Fruit fly (Drosophila melanogaster) whole organism, embryonic: ENCODE results near the gene lqfR.

ENCODE experiments used
- Adf1 ChIP-seq: fragments of 200-800 bp; sonication (Bioruptor generic); IDR thresholded peaks from 2 replicates; pipeline ENCODE4 v1.3.6; 2022; ENCODE audit warnings: missing biosample characterization, missing genetic modification characterization
- Asciz ChIP-seq: fragments of 200-800 bp; sonication (Bioruptor generic); optimal IDR thresholded peaks from 2 replicates; lab custom pipeline; 2017; ENCODE audit warnings: missing biosample characterization, mild to moderate bottlenecking, missing genetic modification characterization, missing genetic modification reagents
- BEAF-32 ChIP-seq: fragments of 200-800 bp; sonication (Bioruptor generic); optimal IDR thresholded peaks from 3 replicates; lab custom pipeline; 2017; ENCODE audit warnings: missing biosample characterization, missing genetic modification characterization, mild to moderate bottlenecking, moderate library complexity, missing genetic modification reagents
- BtbVII ChIP-seq: fragments of 200-800 bp; sonication (Bioruptor generic); optimal IDR thresholded peaks from 3 replicates; lab custom pipeline; 2017; ENCODE audit warnings: missing biosample characterization, mild to moderate bottlenecking, missing genetic modification characterization
- CG1024 ChIP-seq: fragments of 200-800 bp; sonication (Bioruptor generic); IDR thresholded peaks from 2 replicates; pipeline ENCODE4 v1.3.6; 2022; ENCODE audit warnings: missing biosample characterization, missing genetic modification characterization
- CG10274 ChIP-seq: fragments of 200-800 bp; sonication (Bioruptor generic); optimal IDR thresholded peaks from 3 replicates; lab custom pipeline; 2017; ENCODE audit warnings: missing biosample characterization, mild to moderate bottlenecking, missing genetic modification characterization
- CG11398 ChIP-seq: fragments of 200-800 bp; sonication (Bioruptor generic); optimal IDR thresholded peaks from 2 replicates; lab custom pipeline; 2016; ENCODE audit warnings: missing biosample characterization, missing genetic modification characterization
- CG12155 ChIP-seq: fragments of 200-800 bp; sonication (Bioruptor generic); optimal IDR thresholded peaks from 3 replicates; lab custom pipeline; 2016; ENCODE audit warnings: missing biosample characterization, missing genetic modification characterization
- CG18599 ChIP-seq: fragments of 200-800 bp; sonication (Bioruptor generic); optimal IDR thresholded peaks from 3 replicates; lab custom pipeline; 2017; ENCODE audit warnings: missing biosample characterization, missing genetic modification characterization, mild to moderate bottlenecking, moderate library complexity, missing genetic modification reagents
- CG4424 ChIP-seq: fragments of 200-800 bp; sonication (Bioruptor generic); optimal IDR thresholded peaks from 3 replicates; lab custom pipeline; 2016; ENCODE audit warnings: missing biosample characterization, missing genetic modification characterization
- CG6175 ChIP-seq: fragments of 200-800 bp; sonication (Bioruptor generic); IDR thresholded peaks from 3 replicates; pipeline ENCODE4 v1.3.6; 2022; ENCODE audit warnings: missing biosample characterization, missing genetic modification characterization
- CG6813 ChIP-seq: fragments of 200-800 bp; sonication (Bioruptor generic); optimal IDR thresholded peaks from 2 replicates; lab custom pipeline; 2017; ENCODE audit warnings: missing biosample characterization, missing genetic modification characterization, mild to moderate bottlenecking, moderate library complexity, missing genetic modification reagents
- CG8924 ChIP-seq: fragments of 200-800 bp; optimal IDR thresholded peaks from 3 replicates; lab custom pipeline; 2019; ENCODE audit warnings: missing biosample characterization, mild to moderate bottlenecking, missing genetic modification characterization, moderate library complexity
- CG9797 ChIP-seq: fragments of 200-800 bp; sonication (Bioruptor generic); optimal IDR thresholded peaks from 3 replicates; lab custom pipeline; 2018; ENCODE audit warnings: missing biosample characterization, mild to moderate bottlenecking, missing genetic modification characterization
- CG9932 ChIP-seq: fragments of 200-800 bp; sonication (Bioruptor generic); IDR thresholded peaks from 2 replicates; pipeline ENCODE4 v1.3.6; 2022; ENCODE audit warnings: missing biosample characterization, missing genetic modification characterization
- Chrac-16 ChIP-seq: fragments of 200-800 bp; sonication (Bioruptor generic); optimal IDR thresholded peaks from 3 replicates; lab custom pipeline; 2016; ENCODE audit warnings: missing biosample characterization, missing genetic modification characterization
- Eip74EF ChIP-seq, 2 experiments: fragments of 200-800 bp in 1 of 2; fragments of >200 bp in 1 of 2; sonication (Bioruptor generic) in 1 of 2; optimal IDR thresholded peaks; 2 replicates each; lab custom pipeline; 2017 to 2019; ENCODE audit warnings: missing biosample characterization in 2 of 2, missing genetic modification characterization in 2 of 2, mild to moderate bottlenecking in 1 of 2, moderate library complexity in 1 of 2
- Gsc ChIP-seq: fragments of 200-800 bp; sonication (Bioruptor generic); IDR thresholded peaks from 2 replicates; pipeline ENCODE4 v1.3.6; 2022; ENCODE audit warnings: missing biosample characterization, missing genetic modification characterization
- Side ChIP-seq: fragments of 200-800 bp; sonication (Bioruptor generic); optimal IDR thresholded peaks from 2 replicates; lab custom pipeline; 2016; ENCODE audit warnings: missing biosample characterization, missing genetic modification characterization
- Sin3A ChIP-seq: fragments of >200 bp; optimal IDR thresholded peaks from 2 replicates; lab custom pipeline; 2018
- Tbp ChIP-seq: fragments of >200 bp; optimal IDR thresholded peaks from 2 replicates; lab custom pipeline; 2018; ENCODE audit warnings: missing biosample characterization, missing genetic modification characterization
- ac ChIP-seq: fragments of 200-800 bp; sonication (Bioruptor generic); optimal IDR thresholded peaks from 3 replicates; lab custom pipeline; 2017; ENCODE audit warnings: missing biosample characterization, mild to moderate bottlenecking, missing genetic modification characterization
- bsh ChIP-seq, 2 experiments: fragments of 200-800 bp; sonication (Bioruptor generic); optimal IDR thresholded peaks; 2 replicates each; lab custom pipeline; 2017 to 2018; ENCODE audit warnings: mild to moderate bottlenecking in 2 of 2, missing biosample characterization in 2 of 2, missing genetic modification characterization in 2 of 2, moderate library complexity in 1 of 2
- cg ChIP-seq: fragments of 200-800 bp; sonication (Bioruptor generic); optimal IDR thresholded peaks from 3 replicates; lab custom pipeline; 2019; ENCODE audit warnings: missing biosample characterization, mild to moderate bottlenecking, missing genetic modification characterization, moderate library complexity
- chif ChIP-seq, 2 experiments: fragments of 200-800 bp; sonication (Bioruptor generic); optimal IDR thresholded peaks; 3 replicates each; lab custom pipeline; 2016; ENCODE audit warnings: missing biosample characterization in 2 of 2, missing genetic modification characterization in 2 of 2
- cwo ChIP-seq: fragments of 200-800 bp; sonication (Bioruptor generic); optimal IDR thresholded peaks from 3 replicates; lab custom pipeline; 2017; ENCODE audit warnings: missing biosample characterization, missing genetic modification characterization, mild to moderate bottlenecking, moderate library complexity, missing genetic modification reagents
- exex ChIP-seq: fragments of 200-800 bp; sonication (Bioruptor generic); optimal IDR thresholded peaks from 4 replicates; lab custom pipeline; 2018; ENCODE audit warnings: missing biosample characterization, mild to moderate bottlenecking, missing genetic modification characterization, moderate library complexity
- grn ChIP-seq: fragments of 200-800 bp; sonication (Bioruptor generic); optimal IDR thresholded peaks from 3 replicates; lab custom pipeline; 2017; ENCODE audit warnings: missing biosample characterization, missing genetic modification characterization
- kah ChIP-seq: fragments of 200-800 bp; sonication (Bioruptor generic); optimal IDR thresholded peaks from 2 replicates; lab custom pipeline; 2018; ENCODE audit warnings: missing biosample characterization, mild to moderate bottlenecking, missing genetic modification characterization
- lab ChIP-seq: fragments of 200-800 bp; sonication (Bioruptor generic); optimal IDR thresholded peaks from 3 replicates; lab custom pipeline; 2017; ENCODE audit warnings: missing biosample characterization, missing genetic modification characterization, mild to moderate bottlenecking, moderate library complexity, missing genetic modification reagents
- lmd ChIP-seq: fragments of 200-800 bp; sonication (Bioruptor generic); IDR thresholded peaks from 2 replicates; pipeline ENCODE4 v1.3.6; 2022; ENCODE audit warnings: missing biosample characterization, missing genetic modification characterization
- mirr ChIP-seq: fragments of 200-800 bp; sonication (Bioruptor generic); optimal IDR thresholded peaks from 3 replicates; lab custom pipeline; 2018; ENCODE audit warnings: missing biosample characterization, mild to moderate bottlenecking, missing genetic modification characterization
- nau ChIP-seq: fragments of 200-800 bp; sonication (Bioruptor generic); optimal IDR thresholded peaks from 3 replicates; lab custom pipeline; 2017; ENCODE audit warnings: missing biosample characterization, mild to moderate bottlenecking, missing genetic modification characterization, missing genetic modification reagents
- otp ChIP-seq: fragments of 200-800 bp; sonication (Bioruptor generic); IDR thresholded peaks from 3 replicates; pipeline ENCODE4, ENCODE4 v1.3.6; 2022; ENCODE audit warnings: missing biosample characterization, missing genetic modification characterization
- pb ChIP-seq: fragments of 200-800 bp; sonication (Bioruptor generic); optimal IDR thresholded peaks from 3 replicates; lab custom pipeline; 2016; ENCODE audit warnings: missing biosample characterization, missing genetic modification characterization
- sd ChIP-seq: fragments of 200-800 bp; sonication (Bioruptor generic); optimal IDR thresholded peaks from 3 replicates; lab custom pipeline; 2018; ENCODE audit warnings: missing biosample characterization, mild to moderate bottlenecking, missing genetic modification characterization, moderate library complexity
- shn ChIP-seq: fragments of 200-800 bp; sonication (Bioruptor generic); optimal IDR thresholded peaks from 3 replicates; lab custom pipeline; 2016; ENCODE audit warnings: missing biosample characterization, missing genetic modification characterization
- sna ChIP-seq: fragments of 200-800 bp; sonication (Bioruptor generic); IDR thresholded peaks from 2 replicates; pipeline ENCODE4 v1.3.6; 2022; ENCODE audit warnings: missing biosample characterization, missing genetic modification characterization; ENCODE audit not compliant: partially characterized antibody
- so ChIP-seq: fragments of 200-800 bp; sonication (Bioruptor generic); IDR thresholded peaks from 3 replicates; pipeline ENCODE4 v1.3.6; 2022; ENCODE audit warnings: missing biosample characterization, missing genetic modification characterization
- tap ChIP-seq: fragments of 200-800 bp; optimal IDR thresholded peaks from 3 replicates; lab custom pipeline; 2019; ENCODE audit warnings: missing biosample characterization, mild to moderate bottlenecking, missing genetic modification characterization, moderate library complexity
- tio ChIP-seq: fragments of 200-800 bp; sonication (Bioruptor generic); optimal IDR thresholded peaks from 2 replicates; lab custom pipeline; 2017; ENCODE audit warnings: missing biosample characterization, missing genetic modification characterization, inconsistent platforms
- toy ChIP-seq: fragments of 200-800 bp; sonication (Bioruptor generic); IDR thresholded peaks from 2 replicates; pipeline ENCODE4 v1.3.6; 2022; ENCODE audit warnings: missing biosample characterization, missing genetic modification characterization
- vvl ChIP-seq: fragments of 200-800 bp; sonication (Bioruptor generic); IDR thresholded peaks from 2 replicates; pipeline ENCODE4 v1.3.6; 2022; ENCODE audit warnings: missing biosample characterization, missing genetic modification characterization

Gene lqfR

DNA sequence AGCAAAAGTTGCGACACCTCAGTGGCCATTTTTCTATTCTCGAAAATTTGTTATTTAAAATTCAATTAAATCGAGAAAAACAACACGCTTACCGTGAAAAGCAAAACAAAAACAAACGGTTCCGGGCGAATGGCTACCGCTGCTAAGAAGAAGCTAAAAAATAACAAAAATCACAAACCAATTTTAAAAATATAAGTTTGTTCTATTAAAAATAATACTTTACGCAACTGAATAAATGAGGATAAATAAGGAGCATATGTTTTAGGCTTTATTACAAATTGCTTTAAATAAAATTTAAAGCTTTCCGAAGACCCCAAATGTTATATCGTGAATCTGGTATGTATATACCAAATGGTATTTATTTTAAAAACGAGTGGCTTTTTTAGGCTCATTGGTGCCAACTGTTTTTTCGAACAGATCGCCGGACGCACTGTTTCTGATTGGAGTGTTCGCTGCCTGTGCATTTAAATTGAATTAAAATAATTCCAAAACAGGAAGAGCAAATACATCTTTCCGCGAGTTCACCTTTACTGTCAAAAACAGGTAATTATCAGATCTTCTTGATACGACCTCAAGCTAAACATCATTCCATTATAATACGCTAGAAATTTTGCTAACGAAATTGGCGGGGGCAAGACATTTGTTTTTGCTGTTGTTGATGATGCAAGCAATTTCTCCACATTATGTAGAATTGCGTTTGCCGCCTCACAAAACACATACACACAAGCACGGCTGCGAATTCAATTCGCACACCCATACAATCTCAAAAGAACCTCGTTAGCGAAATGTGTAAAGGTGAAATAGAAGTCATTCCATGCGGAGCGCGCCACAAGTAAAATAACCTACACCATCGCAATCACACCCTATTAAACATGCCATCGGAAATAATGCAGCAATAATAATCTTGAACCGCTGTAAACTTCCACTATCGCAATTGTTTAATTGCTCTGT, 43.7 kb upstream of the lqfR start, which contains the start of the genes Polr3F and PyK (continued):
- TF ChIP-seq pb (GFP tag; lab: Kevin White, UChicago) (no peak), shn (GFP tag; lab: Kevin White, UChicago) (no peak), CG18599 (GFP tag; lab: Kevin White, UChicago) (no peak), BtbVII (GFP tag; lab: Kevin White, UChicago) (no peak), Side (GFP tag; lab: Kevin White, UChicago) (no peak), nau (GFP tag; lab: Kevin White, UChicago) (no peak), cwo (GFP tag; lab: Kevin White, UChicago) (no peak), CG9932 (GFP tag; lab: Robert Waterston, UW) (peak; percentile 47; the same call in 1 of the 2 replicates), Eip74EF (GFP tag; optimal IDR thresholded peaks at IDR 0.05; lab: Kevin White, UChicago) (no peak), otp (no peak; the same call in 2 of the 3 replicates), Tbp (GFP tag; lab: Kevin White, UChicago) (no peak), CG10274 (GFP tag; lab: Kevin White, UChicago) (no peak), CG4424 (GFP tag; lab: Kevin White, UChicago) (no peak), vvl (GFP tag; lab: Robert Waterston, UW) (peak; percentile 25; the same call in 1 of the 2 replicates), grn (GFP tag; lab: Kevin White, UChicago) (no peak), tio (GFP tag; lab: Kevin White, UChicago) (no peak), CG6175 (no peak), ac (no peak), tap (tag; lab: Kevin White, UChicago) (no peak), BEAF-32 (GFP tag; lab: Kevin White, UChicago) (peak; percentile 50), mirr (no peak), CG9797 (GFP tag; lab: Kevin White, UChicago) (peak; percentile 40), sna (0 out of 2 replicates have a peak, but pooled peaks have one; percentile 17), Chrac-16 (GFP tag; lab: Kevin White, UChicago) (peak; percentile 8), CG12155 (peak; percentile 5), Sin3A (lab: Kevin White, UChicago) (peak; percentile 18), Asciz (no peak), chif (GFP tag; optimal IDR thresholded peaks at IDR 0.05; lab: Kevin White, UChicago) (no peak), lmd (GFP tag; lab: Robert Waterston, UW) (no peak), CG6813 (GFP tag; lab: Kevin White, UChicago) (no peak), lab (GFP tag; lab: Kevin White, UChicago) (peak; percentile 43), sd (tag; lab: Kevin White, UChicago) (no peak), CG8924 (tag; lab: Kevin White, UChicago) (peak; percentile 34), CG1024 (GFP tag; lab: Robert Waterston, UW) (no peak), so (no peak), exex (peak; percentile 10), Gsc (no peak), Adf1 (GFP tag; lab: Robert Waterston, UW) (no peak), kah (GFP tag; lab: Kevin White, UChicago) (no peak), bsh (GFP tag; optimal IDR thresholded peaks at IDR 0.05; lab: Kevin White, UChicago) (peak in 1 of 2 experiments; percentile 46), cg (peak; percentile 25), CG11398 (no peak), toy (GFP tag; lab: Robert Waterston, UW) (no peak)
